Worm (Caenorhabditis elegans) whole organism, L1 larva: Measurements from ENCODE around the gene pat-6.

Source experiments
- lin-13 ChIP-seq: fragments of 150-350 bp; optimal IDR thresholded peaks from 2 replicates; lab custom pipeline; 2014; ENCODE audit warnings: missing biosample characterization, missing genetic modification reagents, missing genetic modification characterization
- unc-86 ChIP-seq: sonication (generic microtip); optimal IDR thresholded peaks from 2 replicates; lab custom pipeline; 2016; ENCODE audit warnings: missing genetic modification characterization, missing compliant biosample characterization

DNA sequence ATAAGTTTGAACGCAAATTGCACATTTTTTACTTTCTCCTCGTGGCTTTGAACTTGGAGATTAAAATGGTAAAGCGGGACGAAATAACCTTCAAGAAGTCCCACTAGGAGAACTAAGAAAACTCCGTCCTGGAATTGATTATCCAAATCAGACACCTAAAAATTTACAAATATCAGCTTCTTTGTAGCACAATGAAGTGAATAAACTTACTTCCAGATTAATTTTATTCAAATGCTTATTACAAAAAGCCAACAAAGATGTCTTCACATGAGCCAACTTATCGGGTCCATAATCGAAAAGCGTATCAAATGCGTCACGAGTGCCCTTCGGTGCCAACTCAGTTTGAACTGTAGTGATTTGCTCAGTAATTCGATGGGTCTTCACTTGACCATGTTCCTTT lies 1.6 kb downstream of the pat-6 start:
- no peak for TF ChIP-seq unc-86 (tag; lab: Kevin White, UChicago)
- TF ChIP-seq lin-13 (GFP tag; lab: Kevin White, UChicago), result no peak
